Fruit fly (Drosophila melanogaster) whole organism, embryonic: ENCODE results near the gene CG42726.

Experiments
- Awh ChIP-seq: fragments of 200-800 bp; sonication (Bioruptor generic); IDR thresholded peaks from 2 replicates; pipeline ENCODE4, ENCODE4 v1.3.6; 2022; ENCODE audit warnings: missing biosample characterization, missing genetic modification characterization
- CG1024 ChIP-seq: fragments of 200-800 bp; sonication (Bioruptor generic); IDR thresholded peaks from 2 replicates; pipeline ENCODE4 v1.3.6; 2022; ENCODE audit warnings: missing biosample characterization, missing genetic modification characterization
- CG10565 ChIP-seq: fragments of 200-800 bp; sonication (Bioruptor generic); optimal IDR thresholded peaks from 3 replicates; lab custom pipeline; 2016; ENCODE audit warnings: missing biosample characterization, mild to moderate bottlenecking, missing genetic modification characterization
- CG11504 ChIP-seq: fragments of 200-800 bp; sonication (Bioruptor generic); optimal IDR thresholded peaks from 3 replicates; lab custom pipeline; 2019; ENCODE audit warnings: missing biosample characterization, mild to moderate bottlenecking, missing genetic modification characterization, moderate library complexity
- CG14014 ChIP-seq: fragments of 200-800 bp; sonication (Bioruptor generic); IDR thresholded peaks from 2 replicates; pipeline ENCODE4 v1.3.6; 2022; ENCODE audit warnings: missing biosample characterization, missing genetic modification characterization
- CG17612 ChIP-seq: fragments of 200-800 bp; sonication (Bioruptor generic); IDR thresholded peaks from 2 replicates; pipeline ENCODE4 v1.3.6; 2022; ENCODE audit warnings: missing biosample characterization, missing genetic modification characterization
- CG2202 ChIP-seq: fragments of 200-800 bp; sonication (Bioruptor generic); optimal IDR thresholded peaks from 2 replicates; lab custom pipeline; 2018; ENCODE audit warnings: missing biosample characterization, mild to moderate bottlenecking, missing genetic modification characterization
- CG2712 ChIP-seq: fragments of 200-800 bp; optimal IDR thresholded peaks from 3 replicates; lab custom pipeline; 2019; ENCODE audit warnings: missing biosample characterization, mild to moderate bottlenecking, missing genetic modification characterization, moderate library complexity
- CG2889 ChIP-seq: fragments of 200-800 bp; sonication (Bioruptor generic); IDR thresholded peaks from 3 replicates; pipeline ENCODE4 v1.3.6; 2022; ENCODE audit warnings: missing biosample characterization, missing genetic modification characterization
- CG4328 ChIP-seq: fragments of 200-800 bp; sonication (Bioruptor generic); optimal IDR thresholded peaks from 3 replicates; lab custom pipeline; 2017; ENCODE audit warnings: missing biosample characterization, missing genetic modification reagents, missing genetic modification characterization
- CG5180 ChIP-seq: fragments of 200-800 bp; sonication (Bioruptor generic); optimal IDR thresholded peaks from 3 replicates; lab custom pipeline; 2017; ENCODE audit warnings: missing biosample characterization, missing genetic modification characterization, mild to moderate bottlenecking, moderate library complexity, missing genetic modification reagents
- CG6791 ChIP-seq: fragments of 200-800 bp; sonication (Bioruptor generic); IDR thresholded peaks from 3 replicates; pipeline ENCODE4 v1.3.6; 2022; ENCODE audit warnings: missing biosample characterization, missing genetic modification characterization; ENCODE audit not compliant: partially characterized antibody
- CG7556 ChIP-seq: fragments of 200-800 bp; sonication (Bioruptor generic); optimal IDR thresholded peaks from 2 replicates; lab custom pipeline; 2017; ENCODE audit warnings: missing biosample characterization, mild to moderate bottlenecking, missing genetic modification characterization
- CG9437 ChIP-seq: fragments of 200-800 bp; sonication (Bioruptor generic); optimal IDR thresholded peaks from 2 replicates; lab custom pipeline; 2018; ENCODE audit warnings: missing biosample characterization, mild to moderate bottlenecking, missing genetic modification characterization
- CG9876 ChIP-seq: fragments of 200-800 bp; sonication (Bioruptor generic); optimal IDR thresholded peaks from 2 replicates; lab custom pipeline; 2016; ENCODE audit warnings: missing biosample characterization, missing genetic modification characterization
- D ChIP-seq, 2 experiments: fragments of 200-800 bp in 1 of 2; fragments of >200 bp in 1 of 2; sonication (Bioruptor generic) in 1 of 2; optimal IDR thresholded peaks; 2 replicates in 1 of 2; 3 replicates in 1 of 2; lab custom pipeline; 2017; ENCODE audit warnings: mild to moderate bottlenecking in 1 of 2, missing biosample characterization in 1 of 2, missing genetic modification characterization in 1 of 2, missing genetic modification reagents in 1 of 2
- Ets97D ChIP-seq: fragments of 200-800 bp; sonication (Bioruptor generic); optimal IDR thresholded peaks from 3 replicates; lab custom pipeline; 2016; ENCODE audit warnings: missing biosample characterization, missing genetic modification characterization
- GATAe ChIP-seq: fragments of 200-800 bp; sonication (Bioruptor generic); conservative IDR thresholded peaks from 2 replicates; pipeline ENCODE4 v1.3.6; 2022; ENCODE audit warnings: missing biosample characterization, missing genetic modification characterization
- H15 ChIP-seq: fragments of 200-800 bp; sonication (Bioruptor generic); IDR thresholded peaks from 3 replicates; pipeline ENCODE4 v1.3.6; 2022; ENCODE audit warnings: missing biosample characterization, missing genetic modification characterization
- HLH4C ChIP-seq: fragments of 200-800 bp; sonication (Bioruptor generic); IDR thresholded peaks from 3 replicates; pipeline ENCODE4 v1.3.6; 2022; ENCODE audit warnings: missing biosample characterization, missing genetic modification characterization; ENCODE audit not compliant: partially characterized antibody
- Myb ChIP-seq: fragments of 200-800 bp; sonication (Bioruptor generic); optimal IDR thresholded peaks from 2 replicates; lab custom pipeline; 2016; ENCODE audit warnings: missing biosample characterization, missing genetic modification characterization
- Sry-β ChIP-seq: fragments of 200-800 bp; sonication (Bioruptor generic); optimal IDR thresholded peaks from 2 replicates; lab custom pipeline; 2018; ENCODE audit warnings: missing biosample characterization, mild to moderate bottlenecking, missing genetic modification characterization, moderate library complexity
- ase ChIP-seq: fragments of 200-800 bp; sonication (Bioruptor generic); IDR thresholded peaks from 3 replicates; pipeline ENCODE4 v1.3.6; 2022; ENCODE audit warnings: missing biosample characterization, missing genetic modification characterization
- ash1 ChIP-seq: fragments of 200-800 bp; sonication (Bioruptor generic); optimal IDR thresholded peaks from 2 replicates; lab custom pipeline; 2018; ENCODE audit warnings: missing biosample characterization, mild to moderate bottlenecking, missing genetic modification characterization
- cad ChIP-seq: fragments of >200 bp; optimal IDR thresholded peaks from 2 replicates; lab custom pipeline; 2017; ENCODE audit warnings: missing biosample characterization, missing genetic modification characterization
- chif ChIP-seq, 2 experiments: fragments of 200-800 bp; sonication (Bioruptor generic); optimal IDR thresholded peaks; 3 replicates each; lab custom pipeline; 2016; ENCODE audit warnings: missing biosample characterization in 2 of 2, missing genetic modification characterization in 2 of 2
- corto ChIP-seq: fragments of 200-800 bp; sonication (Bioruptor generic); optimal IDR thresholded peaks from 2 replicates; lab custom pipeline; 2016; ENCODE audit warnings: missing biosample characterization, mild to moderate bottlenecking, missing genetic modification characterization, moderate library complexity
- dimm ChIP-seq: fragments of 200-800 bp; sonication (Bioruptor generic); IDR thresholded peaks from 2 replicates; pipeline ENCODE4 v1.3.6; 2022; ENCODE audit warnings: missing biosample characterization, missing genetic modification characterization
- exex ChIP-seq: fragments of 200-800 bp; sonication (Bioruptor generic); optimal IDR thresholded peaks from 4 replicates; lab custom pipeline; 2018; ENCODE audit warnings: missing biosample characterization, mild to moderate bottlenecking, missing genetic modification characterization, moderate library complexity
- fd64A ChIP-seq: fragments of 200-800 bp; sonication (Bioruptor generic); optimal IDR thresholded peaks from 3 replicates; lab custom pipeline; 2018; ENCODE audit warnings: missing biosample characterization, mild to moderate bottlenecking, missing genetic modification characterization
- fu2 ChIP-seq: fragments of 200-800 bp; sonication (Bioruptor generic); optimal IDR thresholded peaks from 2 replicates; lab custom pipeline; 2016; ENCODE audit warnings: missing biosample characterization, missing genetic modification characterization
- insv ChIP-seq, 2 experiments: fragments of 200-800 bp; sonication (Bioruptor generic); optimal IDR thresholded peaks; 3 replicates each; lab custom pipeline; 2016 to 2018; ENCODE audit warnings: missing biosample characterization in 2 of 2, missing genetic modification characterization in 2 of 2
- jigr1 ChIP-seq: fragments of 200-800 bp; sonication (Bioruptor generic); IDR thresholded peaks from 3 replicates; pipeline ENCODE4 v1.3.6; 2022; ENCODE audit warnings: missing biosample characterization, missing genetic modification characterization
- jing ChIP-seq: fragments of 200-800 bp; sonication (Bioruptor generic); optimal IDR thresholded peaks from 2 replicates; lab custom pipeline; 2018; ENCODE audit warnings: missing biosample characterization, mild to moderate bottlenecking, missing genetic modification characterization
- kay ChIP-seq: fragments of 200-800 bp; sonication (Bioruptor generic); optimal IDR thresholded peaks from 2 replicates; lab custom pipeline; 2016; ENCODE audit warnings: missing biosample characterization, missing genetic modification characterization
- knrl ChIP-seq: fragments of 200-800 bp; sonication (Bioruptor generic); IDR thresholded peaks from 3 replicates; pipeline ENCODE4 v1.3.6; 2022; ENCODE audit warnings: missing biosample characterization, missing genetic modification characterization; ENCODE audit not compliant: partially characterized antibody
- nerfin-2 ChIP-seq: fragments of 200-800 bp; sonication (Bioruptor generic); IDR thresholded peaks from 2 replicates; pipeline ENCODE4 v1.3.6; 2022; ENCODE audit warnings: missing biosample characterization, missing genetic modification characterization; ENCODE audit not compliant: partially characterized antibody
- pan ChIP-seq, 4 experiments: fragments of >200 bp in 3 of 4; fragments of 200-800 bp in 1 of 4; sonication (Bioruptor generic) in 1 of 4; optimal IDR thresholded peaks in 3 of 4; IDR thresholded peaks in 1 of 4; 2 replicates each; pipeline versions ENCODE4 v1.3.6 to Lab custom; 2017 to 2022; ENCODE audit warnings: missing biosample characterization in 2 of 4, missing genetic modification characterization in 2 of 4, mixed read lengths in 1 of 4
- pb ChIP-seq: fragments of 200-800 bp; sonication (Bioruptor generic); optimal IDR thresholded peaks from 3 replicates; lab custom pipeline; 2016; ENCODE audit warnings: missing biosample characterization, missing genetic modification characterization
- prd ChIP-seq, 3 experiments: fragments of >200 bp in 2 of 3; fragments of 200-800 bp in 1 of 3; sonication (Bioruptor generic) in 1 of 3; optimal IDR thresholded peaks in 2 of 3; IDR thresholded peaks in 1 of 3; 2 replicates in 2 of 3; 3 replicates in 1 of 3; pipeline versions ENCODE4 v1.3.6 to Lab custom; 2017 to 2022; ENCODE audit warnings: missing biosample characterization in 1 of 3, missing genetic modification characterization in 1 of 3
- row ChIP-seq: fragments of 200-800 bp; sonication (Bioruptor generic); IDR thresholded peaks from 3 replicates; pipeline ENCODE4 v1.3.6; 2022; ENCODE audit warnings: missing biosample characterization, missing genetic modification characterization
- schlank ChIP-seq: fragments of 200-800 bp; sonication (Bioruptor generic); optimal IDR thresholded peaks from 2 replicates; lab custom pipeline; 2018; ENCODE audit warnings: missing biosample characterization, mild to moderate bottlenecking, missing genetic modification characterization
- scrt ChIP-seq: fragments of 200-800 bp; sonication (Bioruptor generic); optimal IDR thresholded peaks from 2 replicates; lab custom pipeline; 2018; ENCODE audit warnings: missing biosample characterization, mild to moderate bottlenecking, missing genetic modification characterization, moderate library complexity
- sens ChIP-seq: fragments of 200-800 bp; sonication (Bioruptor generic); peaks from one replicate; lab custom pipeline; 2016; ENCODE audit warnings: missing biosample characterization, missing genetic modification characterization
- ssp ChIP-seq: fragments of 200-800 bp; sonication (Bioruptor generic); IDR thresholded peaks from 2 replicates; pipeline ENCODE4 v1.3.6; 2022; ENCODE audit warnings: missing biosample characterization, missing genetic modification characterization
- stc ChIP-seq: fragments of 200-800 bp; sonication (Bioruptor generic); IDR thresholded peaks from 2 replicates; pipeline ENCODE4 v1.3.6; 2022; ENCODE audit warnings: missing biosample characterization, missing genetic modification characterization
- tgo ChIP-seq: fragments of 200-800 bp; sonication (Bioruptor generic); IDR thresholded peaks from 3 replicates; pipeline ENCODE4 v1.3.6; 2022; ENCODE audit warnings: missing biosample characterization, missing genetic modification characterization
- tx ChIP-seq: fragments of 200-800 bp; sonication (Bioruptor generic); optimal IDR thresholded peaks from 2 replicates; lab custom pipeline; 2016; ENCODE audit warnings: missing biosample characterization, missing genetic modification characterization
- wek ChIP-seq: fragments of 200-800 bp; sonication (Bioruptor generic); optimal IDR thresholded peaks from 3 replicates; lab custom pipeline; 2018; ENCODE audit warnings: missing biosample characterization, mild to moderate bottlenecking, missing genetic modification characterization, moderate library complexity

The CG42726 gene

DNA sequence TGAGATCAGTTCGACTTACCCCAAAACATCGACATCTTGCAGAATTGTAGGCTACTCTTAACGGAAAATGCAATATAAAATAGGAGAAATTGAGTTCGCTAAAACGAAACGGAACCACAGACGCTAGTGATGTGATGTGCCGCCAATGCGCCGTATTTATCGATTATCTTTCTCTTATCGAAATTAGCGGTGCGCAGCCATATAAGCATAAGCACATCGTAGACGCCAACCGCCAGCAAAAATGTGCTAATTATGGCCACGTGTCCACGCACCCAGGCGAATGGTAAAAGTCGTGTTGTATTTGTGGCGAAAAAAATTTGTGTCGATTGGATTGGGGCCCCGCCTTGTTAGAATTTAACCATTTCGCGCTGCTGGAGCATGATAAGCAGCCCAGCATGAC lies 14.9 kb upstream of the CG42726 start, which contains the start of the genes Fkbp39 and Cyfip (continued):
- TF ChIP-seq GATAe (GFP tag; lab: Robert Waterston, UW) (no peak), CG2889 (GFP tag; lab: Robert Waterston, UW) (no peak), knrl (peak; percentile 68), dimm (GFP tag; lab: Robert Waterston, UW) (no peak), CG6791 (GFP tag; lab: Robert Waterston, UW) (peak; percentile 77), row (GFP tag; lab: Robert Waterston, UW) (peak; percentile 44; the same call in 2 of the 3 replicates), nerfin-2 (GFP tag; lab: Robert Waterston, UW) (peak; percentile 39; the same call in 1 of the 2 replicates), stc (no peak), schlank (tag; lab: Kevin White, UChicago) (no peak), Ets97D (GFP tag; lab: Kevin White, UChicago) (peak; percentile 95), wek (GFP tag; lab: Kevin White, UChicago) (no peak), CG2202 (tag; lab: Kevin White, UChicago) (peak; percentile 18), CG10565 (no peak), CG5180 (GFP tag; lab: Kevin White, UChicago) (no peak), CG9876 (GFP tag; lab: Kevin White, UChicago) (peak; percentile 52), D (optimal IDR thresholded peaks at IDR 0.05; lab: Kevin White, UChicago) (peak; percentile 57), D (GFP tag; optimal IDR thresholded peaks at IDR 0.05; lab: Kevin White, UChicago) (no peak), HLH4C (GFP tag; lab: Robert Waterston, UW) (peak; percentile 80), CG14014 (GFP tag; lab: Robert Waterston, UW) (peak; percentile 51; the same call in 1 of the 2 replicates), sens (GFP tag; lab: Kevin White, UChicago) (peak; percentile 91), cad (no peak), pb (no peak), corto (GFP tag; lab: Kevin White, UChicago) (no peak), ash1 (GFP tag; lab: Kevin White, UChicago) (no peak), CG1024 (GFP tag; lab: Robert Waterston, UW) (no peak), tx (GFP tag; lab: Kevin White, UChicago) (peak; percentile 59), CG2712 (tag; lab: Kevin White, UChicago) (peak; percentile 52), Sry-β (GFP tag; lab: Kevin White, UChicago) (no peak), scrt (GFP tag; lab: Kevin White, UChicago) (no peak), chif (GFP tag; optimal IDR thresholded peaks at IDR 0.05; lab: Kevin White, UChicago) (peak in 1 of 2 experiments; percentile 36), H15 (no peak), kay (GFP tag; lab: Kevin White, UChicago) (no peak), CG4328 (GFP tag; lab: Kevin White, UChicago) (no peak), tgo (no peak), Awh (no peak), jigr1 (GFP tag; lab: Robert Waterston, UW) (no peak), insv (GFP tag; optimal IDR thresholded peaks at IDR 0.05; lab: Kevin White, UChicago) (peak in 1 of 2 experiments; percentile 43), fu2 (GFP tag; lab: Kevin White, UChicago) (peak; percentile 47), pan (optimal IDR thresholded peaks at IDR 0.05; lab: Kevin White, UChicago) (no peak), pan (GFP tag; optimal IDR thresholded peaks at IDR 0.05 in 1 of 2, IDR thresholded peaks at IDR 0.05 in 1 of 2) (peak in 1 of 2 experiments; percentile 54), fd64A (GFP tag; lab: Kevin White, UChicago) (no peak), prd (optimal IDR thresholded peaks at IDR 0.05; lab: Kevin White, UChicago) (no peak), prd (GFP tag; IDR thresholded peaks at IDR 0.05; lab: Robert Waterston, UW) (peak; percentile 46; the same call in 2 of the 3 replicates), ssp (peak; percentile 31; the same call in 1 of the 2 replicates), CG17612 (no peak), exex (tag; lab: Kevin White, UChicago) (no peak), Myb (GFP tag; lab: Kevin White, UChicago) (peak; percentile 69), CG11504 (tag; lab: Kevin White, UChicago) (no peak), ase (0 out of 3 replicates have a peak, but pooled peaks have one; percentile 27), CG9437 (GFP tag; lab: Kevin White, UChicago) (peak; percentile 38), CG7556 (GFP tag; lab: Kevin White, UChicago) (peak; percentile 7), jing (GFP tag; lab: Kevin White, UChicago) (no peak)
